Worm (Caenorhabditis elegans) whole organism, L3 larva: Measurements from ENCODE around the gene glb-25.

Experiments
- R02D3.7 ChIP-seq: fragments of 150-350 bp; optimal IDR thresholded peaks from 2 replicates; lab custom pipeline; 2014; ENCODE audit warnings: missing biosample characterization, missing genetic modification characterization
- ZK546.5 ChIP-seq: sonication (generic microtip); optimal IDR thresholded peaks from 2 replicates; lab custom pipeline; 2017; ENCODE audit warnings: missing biosample characterization, missing genetic modification characterization
- ama-1 ChIP-seq: fragments of 150-350 bp; optimal IDR thresholded peaks from 2 replicates; lab custom pipeline; 2018
- ceh-9 ChIP-seq: sonication (generic microtip); optimal IDR thresholded peaks from 2 replicates; lab custom pipeline; 2018; ENCODE audit warnings: missing biosample characterization, missing genetic modification characterization
- egl-27 ChIP-seq: sonication (generic microtip); optimal IDR thresholded peaks from 4 replicates; lab custom pipeline; 2017; ENCODE audit warnings: missing biosample characterization, missing genetic modification reagents, missing genetic modification characterization
- elt-3 ChIP-seq, 3 experiments: fragments of 150-350 bp in 1 of 3; sonication (generic microtip) in 2 of 3; optimal IDR thresholded peaks; 2 replicates in 2 of 3; 4 replicates in 1 of 3; lab custom pipeline; 2014 to 2017; ENCODE audit warnings: missing biosample characterization in 3 of 3, missing genetic modification characterization in 3 of 3
- nhr-237 ChIP-seq: fragments of 150-350 bp; optimal IDR thresholded peaks from 2 replicates; lab custom pipeline; 2014; ENCODE audit warnings: missing biosample characterization, missing genetic modification characterization
- nhr-28 ChIP-seq: fragments of 150-350 bp; optimal IDR thresholded peaks from 2 replicates; lab custom pipeline; 2014; ENCODE audit warnings: missing biosample characterization, missing genetic modification characterization
- pqm-1 ChIP-seq: fragments of 150-350 bp; optimal IDR thresholded peaks from 2 replicates; lab custom pipeline; 2017; ENCODE audit warnings: missing biosample characterization, missing genetic modification characterization, inconsistent platforms
- ztf-4 ChIP-seq: fragments of 150-350 bp; optimal IDR thresholded peaks from 2 replicates; lab custom pipeline; 2014; ENCODE audit warnings: missing biosample characterization, missing genetic modification characterization

ce11 chrV:1911102-1911501 lies 27.0 kb upstream of the glb-25 start, which contains the start of gene Y32G9A.3:
- TF ChIP-seq ztf-4, result no peak
- no peak for TF ChIP-seq R02D3.7 (tag; lab: Kevin White, UChicago)
- no peak for TF ChIP-seq nhr-28 (tag; lab: Kevin White, UChicago)
- no peak for TF ChIP-seq elt-3 (tag; optimal IDR thresholded peaks at IDR 0.05; lab: Kevin White, UChicago)
- TF ChIP-seq nhr-237, result no peak
- TF ChIP-seq ZK546.5 (tag; lab: Kevin White, UChicago), result no peak
- no peak for TF ChIP-seq pqm-1
- no peak for TF ChIP-seq ama-1 (lab: Kevin White, UChicago)
- no peak for TF ChIP-seq egl-27
- no peak for TF ChIP-seq ceh-9 (tag; lab: Kevin White, UChicago)
